Worm (Caenorhabditis elegans) whole organism, young adult: ENCODE data around the gene B0336.13.

Experiments
- B0019.2 ChIP-seq: fragments of 200-800 bp; sonication (Bioruptor generic); conservative IDR thresholded peaks from 2 replicates; pipeline ENCODE4 v1.3.6; 2022; ENCODE audit warnings: missing genetic modification reagents, missing genetic modification characterization, missing compliant biosample characterization
- F33H1.4 ChIP-seq: fragments of 200-800 bp; sonication (Bioruptor generic); IDR thresholded peaks from 2 replicates; pipeline ENCODE4 v1.3.6; 2022; ENCODE audit warnings: missing genetic modification reagents, missing genetic modification characterization, missing compliant biosample characterization
- F39B2.1 ChIP-seq: fragments of 200-800 bp; sonication (Bioruptor generic); IDR thresholded peaks from 2 replicates; pipeline ENCODE4 v1.3.6; 2022; ENCODE audit warnings: missing genetic modification reagents, missing genetic modification characterization, missing compliant biosample characterization
- K11D2.4 ChIP-seq: fragments of 200-800 bp; sonication (Bioruptor generic); IDR thresholded peaks from 2 replicates; pipeline ENCODE4 v1.3.6; 2022; ENCODE audit warnings: missing genetic modification reagents, missing genetic modification characterization, missing compliant biosample characterization
- T07F8.4 ChIP-seq: sonication (generic microtip); optimal IDR thresholded peaks from 2 replicates; lab custom pipeline; 2016; ENCODE audit warnings: mild to moderate bottlenecking, missing genetic modification characterization, moderate library complexity, missing compliant biosample characterization
- aptf-2 ChIP-seq: fragments of 200-800 bp; sonication (Bioruptor generic); conservative IDR thresholded peaks from 2 replicates; pipeline ENCODE4 v1.3.6; 2022; ENCODE audit warnings: missing genetic modification reagents, missing genetic modification characterization, missing compliant biosample characterization
- aptf-3 ChIP-seq: fragments of 200-800 bp; sonication (Bioruptor generic); IDR thresholded peaks from 2 replicates; pipeline ENCODE4 v1.3.6; 2022; ENCODE audit warnings: missing genetic modification characterization, missing compliant biosample characterization
- attf-5 ChIP-seq: fragments of 200-800 bp; sonication (Bioruptor generic); optimal IDR thresholded peaks from 2 replicates; lab custom pipeline; 2018; ENCODE audit warnings: mild to moderate bottlenecking, missing genetic modification characterization, missing compliant biosample characterization
- attf-6 ChIP-seq: fragments of 200-800 bp; sonication (Bioruptor generic); IDR thresholded peaks from 2 replicates; pipeline ENCODE4 v1.3.6; 2022; ENCODE audit warnings: missing genetic modification reagents, missing genetic modification characterization, missing compliant biosample characterization
- ccch-3 ChIP-seq: fragments of 200-800 bp; sonication (Bioruptor generic); optimal IDR thresholded peaks from 2 replicates; lab custom pipeline; 2018; ENCODE audit warnings: mild to moderate bottlenecking, missing genetic modification characterization, missing compliant biosample characterization
- cebp-1 ChIP-seq, 2 experiments: fragments of 200-800 bp in 1 of 2; sonication (Bioruptor generic) in 1 of 2; sonication (generic microtip) in 1 of 2; IDR thresholded peaks in 1 of 2; optimal IDR thresholded peaks in 1 of 2; 2 replicates each; pipeline versions ENCODE4 v1.3.6 to Lab custom; 2017 to 2022; ENCODE audit warnings: missing compliant biosample characterization in 2 of 2, missing genetic modification characterization in 2 of 2, mild to moderate bottlenecking in 1 of 2, missing genetic modification reagents in 1 of 2, moderate library complexity in 1 of 2
- ceh-79 ChIP-seq: sonication (generic microtip); optimal IDR thresholded peaks from 2 replicates; lab custom pipeline; 2017; ENCODE audit warnings: mild to moderate bottlenecking, missing genetic modification characterization, missing compliant biosample characterization
- chd-7 ChIP-seq: sonication (generic microtip); optimal IDR thresholded peaks from 2 replicates; lab custom pipeline; 2016; ENCODE audit warnings: mild to moderate bottlenecking, missing genetic modification characterization, moderate library complexity, missing compliant biosample characterization
- dpff-1 ChIP-seq: sonication (generic microtip); optimal IDR thresholded peaks from 2 replicates; lab custom pipeline; 2017; ENCODE audit warnings: mild to moderate bottlenecking, missing genetic modification characterization, missing compliant biosample characterization
- efl-1 ChIP-seq: fragments of 150-350 bp; optimal IDR thresholded peaks from 2 replicates; lab custom pipeline; 2014; ENCODE audit warnings: missing biosample characterization, missing genetic modification reagents, missing genetic modification characterization
- egrh-3 ChIP-seq: fragments of 200-800 bp; sonication (Bioruptor generic); IDR thresholded peaks from 2 replicates; pipeline ENCODE4 v1.3.6; 2022; ENCODE audit warnings: missing genetic modification reagents, missing genetic modification characterization, missing compliant biosample characterization
- gei-17 ChIP-seq: fragments of 200-800 bp; sonication (Bioruptor generic); optimal IDR thresholded peaks from 2 replicates; lab custom pipeline; 2018; ENCODE audit warnings: mild to moderate bottlenecking, missing genetic modification characterization, missing compliant biosample characterization
- hmg-1.2 ChIP-seq: fragments of 200-800 bp; sonication (Bioruptor generic); IDR thresholded peaks from 2 replicates; pipeline ENCODE4 v1.3.6; 2022; ENCODE audit warnings: missing genetic modification reagents, missing genetic modification characterization, missing compliant biosample characterization
- hsf-1 ChIP-seq: fragments of 200-800 bp; sonication (Bioruptor generic); IDR thresholded peaks from 2 replicates; pipeline ENCODE4 v1.3.6; 2022; ENCODE audit warnings: missing genetic modification reagents, missing genetic modification characterization, missing compliant biosample characterization
- let-526 ChIP-seq: fragments of 200-800 bp; sonication (Bioruptor generic); IDR thresholded peaks from 2 replicates; pipeline ENCODE4 v1.3.6; 2022; ENCODE audit warnings: missing genetic modification reagents, missing genetic modification characterization, missing compliant biosample characterization
- lin-26 ChIP-seq: fragments of 200-800 bp; sonication (Bioruptor generic); IDR thresholded peaks from 2 replicates; pipeline ENCODE4 v1.3.6; 2022; ENCODE audit warnings: missing genetic modification reagents, missing genetic modification characterization, missing compliant biosample characterization
- lsy-27 ChIP-seq: sonication (generic microtip); optimal IDR thresholded peaks from 2 replicates; lab custom pipeline; 2017; ENCODE audit warnings: missing genetic modification characterization, mild to moderate bottlenecking, missing compliant biosample characterization, antibody characterized with exemption, missing genotype, borderline replicate concordance; ENCODE audit not compliant: insufficient read depth
- mel-28 ChIP-seq: sonication (generic microtip); optimal IDR thresholded peaks from 2 replicates; lab custom pipeline; 2016; ENCODE audit warnings: borderline replicate concordance, mild to moderate bottlenecking, missing genetic modification characterization, missing compliant biosample characterization
- mes-4 ChIP-seq: sonication (generic microtip); optimal IDR thresholded peaks from 2 replicates; lab custom pipeline; 2016; ENCODE audit warnings: missing genotype, missing genetic modification characterization, missing compliant biosample characterization
- nfya-2 ChIP-seq: fragments of 200-800 bp; sonication (Bioruptor generic); IDR thresholded peaks from 2 replicates; pipeline ENCODE4 v1.3.6; 2022; ENCODE audit warnings: missing genetic modification reagents, missing genetic modification characterization, missing compliant biosample characterization
- nfyb-1 ChIP-seq: fragments of 200-800 bp; sonication (Bioruptor generic); IDR thresholded peaks from 2 replicates; pipeline ENCODE4 v1.3.6; 2022; ENCODE audit warnings: missing genetic modification reagents, missing genetic modification characterization, missing compliant biosample characterization
- nhr-27 ChIP-seq: fragments of 200-800 bp; sonication (Bioruptor generic); optimal IDR thresholded peaks from 2 replicates; lab custom pipeline; 2018; ENCODE audit warnings: mild to moderate bottlenecking, missing genetic modification characterization, moderate library complexity, missing compliant biosample characterization
- nhr-80 ChIP-seq: sonication (generic microtip); optimal IDR thresholded peaks from 2 replicates; lab custom pipeline; 2016; ENCODE audit warnings: missing genetic modification characterization, missing compliant biosample characterization
- rcor-1 ChIP-seq: fragments of 200-800 bp; sonication (Bioruptor generic); IDR thresholded peaks from 2 replicates; pipeline ENCODE4 v1.3.6; 2022; ENCODE audit warnings: missing genetic modification reagents, missing genetic modification characterization, missing compliant biosample characterization
- repo-1 ChIP-seq: sonication (generic microtip); optimal IDR thresholded peaks from 2 replicates; lab custom pipeline; 2017; ENCODE audit warnings: mild to moderate bottlenecking, missing genetic modification characterization, missing compliant biosample characterization
- sea-2 ChIP-seq: fragments of 200-800 bp; sonication (Bioruptor generic); IDR thresholded peaks from 2 replicates; pipeline ENCODE4 v1.3.6; 2022; ENCODE audit warnings: missing genetic modification characterization, missing compliant biosample characterization
- somi-1 ChIP-seq: fragments of 200-800 bp; sonication (Bioruptor generic); optimal IDR thresholded peaks from 2 replicates; lab custom pipeline; 2018; ENCODE audit warnings: mild to moderate bottlenecking, missing genetic modification characterization, missing compliant biosample characterization
- tbx-9 ChIP-seq: sonication (generic microtip); optimal IDR thresholded peaks from 2 replicates; lab custom pipeline; 2016; ENCODE audit warnings: borderline replicate concordance, missing genetic modification characterization, inconsistent platforms, missing compliant biosample characterization
- tlf-1 ChIP-seq: fragments of 200-800 bp; sonication (Bioruptor generic); optimal IDR thresholded peaks from 2 replicates; lab custom pipeline; 2018; ENCODE audit warnings: mild to moderate bottlenecking, missing genetic modification characterization, missing compliant biosample characterization
- unc-130 ChIP-seq: sonication (generic microtip); optimal IDR thresholded peaks from 2 replicates; lab custom pipeline; 2016; ENCODE audit warnings: missing genetic modification reagents, missing genetic modification characterization, missing compliant biosample characterization
- unc-62 ChIP-seq: fragments of 150-350 bp; optimal IDR thresholded peaks from 2 replicates; lab custom pipeline; 2014; ENCODE audit warnings: missing biosample characterization, missing genetic modification reagents, missing genetic modification characterization
- zfh-2 ChIP-seq: fragments of 200-800 bp; sonication (Bioruptor generic); conservative IDR thresholded peaks from 2 replicates; pipeline ENCODE4 v1.3.6; 2022; ENCODE audit warnings: missing genetic modification reagents, missing genetic modification characterization, missing compliant biosample characterization

The B0336.13 gene

ce11 chrIII:5665710-5666109 lies 28.1 kb upstream of the B0336.13 start (continued):
- TF ChIP-seq hsf-1 (GFP tag; lab: Robert Waterston, UW) (no peak), F33H1.4 (no peak), sea-2 (no peak), chd-7 (tag; lab: Kevin White, UChicago) (no peak), somi-1 (GFP tag; lab: Kevin White, UChicago) (no peak), attf-5 (GFP tag; lab: Kevin White, UChicago) (no peak), ccch-3 (GFP tag; lab: Kevin White, UChicago) (no peak)

ce11 chrIII:5667952-5668489 lies 25.8 kb upstream of the B0336.13 start:
- TF ChIP-seq unc-62 (GFP tag; lab: Kevin White, UChicago) (no peak), hmg-1.2 (GFP tag; lab: Robert Waterston, UW) (peak; percentile 70; the same call in 1 of the 2 replicates), cebp-1 (GFP tag; IDR thresholded peaks at IDR 0.05; lab: Robert Waterston, UW) (no peak), cebp-1 (tag; optimal IDR thresholded peaks at IDR 0.05; lab: Kevin White, UChicago) (peak; percentile 11)

- TF ChIP-seq gei-17 (GFP tag; lab: Kevin White, UChicago) (no peak), cebp-1 (GFP tag; IDR thresholded peaks at IDR 0.05; lab: Robert Waterston, UW) (no peak), cebp-1 (tag; optimal IDR thresholded peaks at IDR 0.05; lab: Kevin White, UChicago) (peak; percentile 50)
Measured at ce11 chrIII:5674196-5674595, 19.6 kb upstream of the B0336.13 start.

ce11 chrIII:5675384-5675984 lies 18.4 kb upstream of the B0336.13 start:
- TF ChIP-seq egrh-3 (GFP tag; lab: Robert Waterston, UW) (peak; percentile 80; the same call in 1 of the 2 replicates), repo-1 (tag; lab: Kevin White, UChicago) (peak; percentile 15), dpff-1 (no peak), zfh-2 (GFP tag; lab: Robert Waterston, UW) (peak; percentile 91)

- TF ChIP-seq mes-4 (tag; lab: Kevin White, UChicago), result no peak
Measured at ce11 chrIII:5677790-5678189, 16.0 kb upstream of the B0336.13 start, which contains the start of gene F54E7.9. Gene F54E7.9, minus strand, starts transcription at chrIII:5677890.

ce11 chrIII:5678935-5679334 lies 14.9 kb upstream of the B0336.13 start, which contains the start of the genes ska-3 and rps-12:
Gene ska-3, minus strand, starts transcription at chrIII:5679005.
Gene rps-12, plus strand, starts transcription at chrIII:5679298.
- TF ChIP-seq F39B2.1 (GFP tag; lab: Robert Waterston, UW) (0 out of 2 replicates have a peak, but pooled peaks have one; percentile 55), nfya-2 (GFP tag; lab: Robert Waterston, UW) (no peak), T07F8.4 (tag; lab: Kevin White, UChicago) (no peak), nfyb-1 (GFP tag; lab: Robert Waterston, UW) (peak; percentile 96), rcor-1 (peak; percentile 96), lin-26 (GFP tag; lab: Robert Waterston, UW) (no peak; the same call in 1 of the 2 replicates), aptf-3 (no peak), attf-5 (GFP tag; lab: Kevin White, UChicago) (peak; percentile 99), aptf-2 (peak; percentile 74), tlf-1 (GFP tag; lab: Kevin White, UChicago) (peak; percentile 96), attf-6 (GFP tag; lab: Robert Waterston, UW) (no peak), nhr-27 (tag; lab: Kevin White, UChicago) (no peak), let-526 (GFP tag; lab: Robert Waterston, UW) (peak; percentile 96), lsy-27 (tag; lab: Kevin White, UChicago) (peak; percentile 19), gei-17 (GFP tag; lab: Kevin White, UChicago) (peak; percentile 79), mel-28 (no peak), unc-130 (GFP tag; lab: Kevin White, UChicago) (peak; percentile 70), cebp-1 (GFP tag; IDR thresholded peaks at IDR 0.05; lab: Robert Waterston, UW) (peak; percentile 83), cebp-1 (tag; optimal IDR thresholded peaks at IDR 0.05; lab: Kevin White, UChicago) (peak; percentile 94), K11D2.4 (GFP tag; lab: Robert Waterston, UW) (peak; percentile 96), hsf-1 (GFP tag; lab: Robert Waterston, UW) (peak; percentile 82), efl-1 (GFP tag; lab: Kevin White, UChicago) (peak; percentile 93), nhr-80 (tag; lab: Kevin White, UChicago) (peak; percentile 83), B0019.2 (GFP tag; lab: Robert Waterston, UW) (peak; percentile 81), tbx-9 (no peak), ceh-79 (tag; lab: Kevin White, UChicago) (no peak)
